Worm (Caenorhabditis elegans): Measurements from ENCODE around the gene F49H12.2.

ce11 chrX:2094094-2094493 is 9.0 kb downstream of the F49H12.2 start:
- TF ChIP-seq B0310.2 (tag; optimal IDR thresholded peaks at IDR 0.05) (no peak), sea-1 (GFP tag; conservative IDR thresholded peaks at IDR 0.05) (no peak)
